Fruit fly (Drosophila melanogaster) whole organism, embryonic: ENCODE results near the gene BckdhA.
A peak's percentile ranks its signal among the peaks of the same experiment; 100 is the strongest.

ENCODE experiments used
- ATbp ChIP-seq: fragments of 200-800 bp; sonication (Bioruptor generic); optimal IDR thresholded peaks from 2 replicates; lab custom pipeline; 2017; ENCODE audit warnings: missing biosample characterization, mild to moderate bottlenecking, missing genetic modification characterization, missing genetic modification reagents
- Abd-B ChIP-seq: fragments of 200-800 bp; sonication (Bioruptor generic); optimal IDR thresholded peaks from 2 replicates; lab custom pipeline; 2018; ENCODE audit warnings: missing biosample characterization, mild to moderate bottlenecking, missing genetic modification characterization, moderate library complexity
- B-H2 ChIP-seq: fragments of 200-800 bp; sonication (Bioruptor generic); optimal IDR thresholded peaks from 2 replicates; lab custom pipeline; 2018; ENCODE audit warnings: missing biosample characterization, mild to moderate bottlenecking, missing genetic modification characterization
- CG10431 ChIP-seq: fragments of 200-800 bp; sonication (Bioruptor generic); optimal IDR thresholded peaks from 3 replicates; lab custom pipeline; 2018; ENCODE audit warnings: missing biosample characterization, mild to moderate bottlenecking, missing genetic modification characterization
- CG10565 ChIP-seq: fragments of 200-800 bp; sonication (Bioruptor generic); optimal IDR thresholded peaks from 3 replicates; lab custom pipeline; 2016; ENCODE audit warnings: missing biosample characterization, mild to moderate bottlenecking, missing genetic modification characterization
- CG11085 ChIP-seq: fragments of 200-800 bp; sonication (Bioruptor generic); IDR thresholded peaks from 2 replicates; pipeline ENCODE4 v1.3.6; 2022; ENCODE audit warnings: missing biosample characterization, missing genetic modification characterization
- CG11695 ChIP-seq: fragments of 200-800 bp; sonication (Bioruptor generic); IDR thresholded peaks from 3 replicates; pipeline ENCODE4 v1.3.6; 2022; ENCODE audit warnings: missing biosample characterization, missing genetic modification characterization
- CG11723 ChIP-seq: fragments of 200-800 bp; sonication (Bioruptor generic); optimal IDR thresholded peaks from 2 replicates; lab custom pipeline; 2017; ENCODE audit warnings: missing biosample characterization, mild to moderate bottlenecking, missing genetic modification characterization
- CG12071 ChIP-seq: fragments of 200-800 bp; sonication (Bioruptor generic); optimal IDR thresholded peaks from 3 replicates; lab custom pipeline; 2018; ENCODE audit warnings: missing biosample characterization, mild to moderate bottlenecking, missing genetic modification characterization
- CG12155 ChIP-seq: fragments of 200-800 bp; sonication (Bioruptor generic); optimal IDR thresholded peaks from 3 replicates; lab custom pipeline; 2016; ENCODE audit warnings: missing biosample characterization, missing genetic modification characterization
- CG12219 ChIP-seq: fragments of 200-800 bp; sonication (Bioruptor generic); optimal IDR thresholded peaks from 3 replicates; lab custom pipeline; 2018; ENCODE audit warnings: missing biosample characterization, mild to moderate bottlenecking, missing genetic modification characterization
- CG12942 ChIP-seq: fragments of 200-800 bp; sonication (Bioruptor generic); optimal IDR thresholded peaks from 3 replicates; lab custom pipeline; 2016; ENCODE audit warnings: missing biosample characterization, missing genetic modification characterization
- CG14050 ChIP-seq: fragments of 200-800 bp; sonication (Bioruptor generic); IDR thresholded peaks from 3 replicates; pipeline ENCODE4 v1.3.6; 2022; ENCODE audit warnings: missing biosample characterization, missing genetic modification characterization
- CG15011 ChIP-seq: fragments of 200-800 bp; sonication (Bioruptor generic); optimal IDR thresholded peaks from 3 replicates; lab custom pipeline; 2018; ENCODE audit warnings: missing biosample characterization, mild to moderate bottlenecking, missing genetic modification characterization
- CG2889 ChIP-seq: fragments of 200-800 bp; sonication (Bioruptor generic); IDR thresholded peaks from 3 replicates; pipeline ENCODE4 v1.3.6; 2022; ENCODE audit warnings: missing biosample characterization, missing genetic modification characterization
- CG33557 ChIP-seq: fragments of 200-800 bp; sonication (Bioruptor generic); optimal IDR thresholded peaks from 2 replicates; lab custom pipeline; 2019; ENCODE audit warnings: missing biosample characterization, mild to moderate bottlenecking, missing genetic modification characterization, moderate library complexity
- CG4707 ChIP-seq: fragments of 200-800 bp; sonication (Bioruptor generic); optimal IDR thresholded peaks from 2 replicates; lab custom pipeline; 2018; ENCODE audit warnings: missing biosample characterization, mild to moderate bottlenecking, missing genetic modification characterization, moderate library complexity
- CG7963 ChIP-seq: fragments of 200-800 bp; sonication (Bioruptor generic); IDR thresholded peaks from 3 replicates; pipeline ENCODE4 v1.3.6; 2022; ENCODE audit warnings: missing biosample characterization, missing genetic modification characterization; ENCODE audit not compliant: partially characterized antibody
- CG8944 ChIP-seq: fragments of 200-800 bp; sonication (Bioruptor generic); optimal IDR thresholded peaks from 3 replicates; lab custom pipeline; 2016; ENCODE audit warnings: missing biosample characterization, missing genetic modification characterization
- Gug ChIP-seq: fragments of 200-800 bp; sonication (Bioruptor generic); IDR thresholded peaks from 4 replicates; pipeline ENCODE4 v1.3.6; 2022; ENCODE audit warnings: missing biosample characterization, missing genetic modification characterization
- H2.0 ChIP-seq: fragments of 200-800 bp; sonication (Bioruptor generic); IDR thresholded peaks from 2 replicates; pipeline ENCODE4 v1.3.6; 2022; ENCODE audit warnings: missing biosample characterization, missing genetic modification characterization
- Hmx ChIP-seq: fragments of 200-800 bp; sonication (Bioruptor generic); optimal IDR thresholded peaks from 2 replicates; lab custom pipeline; 2016; ENCODE audit warnings: missing biosample characterization, missing genetic modification characterization
- Kr ChIP-seq: fragments of 200-800 bp; sonication (Bioruptor generic); optimal IDR thresholded peaks from 2 replicates; lab custom pipeline; 2017; ENCODE audit warnings: missing biosample characterization, mild to moderate bottlenecking, missing genetic modification characterization
- Max ChIP-seq: fragments of 200-800 bp; sonication (Bioruptor generic); optimal IDR thresholded peaks from 2 replicates; lab custom pipeline; 2016; ENCODE audit warnings: missing biosample characterization, mild to moderate bottlenecking, missing genetic modification characterization
- Med ChIP-seq: fragments of 200-800 bp; sonication (Bioruptor generic); peaks from one replicate; lab custom pipeline; 2016; ENCODE audit warnings: missing biosample characterization, missing genetic modification characterization, mild to moderate bottlenecking, inconsistent platforms, moderate library complexity
- Nf-YC ChIP-seq: fragments of 200-800 bp; optimal IDR thresholded peaks from 3 replicates; lab custom pipeline; 2019; ENCODE audit warnings: missing biosample characterization, mild to moderate bottlenecking, missing genetic modification characterization, moderate library complexity
- bbx ChIP-seq: fragments of 200-800 bp; sonication (Bioruptor generic); IDR thresholded peaks from 2 replicates; pipeline ENCODE4 v1.3.6; 2022; ENCODE audit warnings: missing biosample characterization, missing genetic modification characterization; ENCODE audit not compliant: partially characterized antibody
- chm ChIP-seq: fragments of 200-800 bp; sonication (Bioruptor generic); IDR thresholded peaks from 2 replicates; pipeline ENCODE4 v1.3.6; 2022; ENCODE audit warnings: missing biosample characterization, missing genetic modification characterization
- ci ChIP-seq: fragments of 200-800 bp; sonication (Bioruptor generic); IDR thresholded peaks from 3 replicates; pipeline ENCODE4 v1.3.6; 2022; ENCODE audit warnings: missing biosample characterization, missing genetic modification characterization
- dan ChIP-seq: fragments of 200-800 bp; sonication (Bioruptor generic); IDR thresholded peaks from 2 replicates; pipeline ENCODE4 v1.3.6; 2022; ENCODE audit warnings: missing biosample characterization, missing genetic modification characterization
- dmrt99B ChIP-seq: fragments of 200-800 bp; sonication (Bioruptor generic); optimal IDR thresholded peaks from 2 replicates; lab custom pipeline; 2018; ENCODE audit warnings: missing biosample characterization, mild to moderate bottlenecking, missing genetic modification characterization, moderate library complexity
- dysf ChIP-seq: fragments of 200-800 bp; sonication (Bioruptor generic); IDR thresholded peaks from 3 replicates; pipeline ENCODE4 v1.3.6; 2022; ENCODE audit warnings: missing biosample characterization, missing genetic modification characterization
- fru ChIP-seq: fragments of >200 bp; optimal IDR thresholded peaks from 2 replicates; lab custom pipeline; 2017
- gfzf ChIP-seq: fragments of 200-800 bp; sonication (Bioruptor generic); optimal IDR thresholded peaks from 2 replicates; lab custom pipeline; 2016; ENCODE audit warnings: missing biosample characterization, mild to moderate bottlenecking, missing genetic modification characterization, moderate library complexity
- gt ChIP-seq: fragments of 200-800 bp; sonication (Bioruptor generic); IDR thresholded peaks from 2 replicates; pipeline ENCODE4 v1.3.6; 2022; ENCODE audit warnings: missing biosample characterization, missing genetic modification characterization
- hbn ChIP-seq: fragments of 200-800 bp; sonication (Bioruptor generic); IDR thresholded peaks from 2 replicates; pipeline ENCODE4 v1.3.6; 2022; ENCODE audit warnings: missing biosample characterization, missing genetic modification characterization; ENCODE audit not compliant: partially characterized antibody
- hth ChIP-seq: fragments of >200 bp; optimal IDR thresholded peaks from 2 replicates; lab custom pipeline; 2017; ENCODE audit warnings: inconsistent platforms
- lbe ChIP-seq: fragments of 200-800 bp; sonication (Bioruptor generic); optimal IDR thresholded peaks from 2 replicates; lab custom pipeline; 2016; ENCODE audit warnings: missing biosample characterization, mild to moderate bottlenecking, missing genetic modification characterization
- nmo ChIP-seq: fragments of 200-800 bp; sonication (Bioruptor generic); optimal IDR thresholded peaks from 2 replicates; lab custom pipeline; 2018; ENCODE audit warnings: missing biosample characterization, mild to moderate bottlenecking, missing genetic modification characterization, moderate library complexity
- pan ChIP-seq, 4 experiments: fragments of >200 bp in 3 of 4; fragments of 200-800 bp in 1 of 4; sonication (Bioruptor generic) in 1 of 4; optimal IDR thresholded peaks in 3 of 4; IDR thresholded peaks in 1 of 4; 2 replicates each; pipeline versions ENCODE4 v1.3.6 to Lab custom; 2017 to 2022; ENCODE audit warnings: missing biosample characterization in 2 of 4, missing genetic modification characterization in 2 of 4, mixed read lengths in 1 of 4
- pb ChIP-seq: fragments of 200-800 bp; sonication (Bioruptor generic); optimal IDR thresholded peaks from 3 replicates; lab custom pipeline; 2016; ENCODE audit warnings: missing biosample characterization, missing genetic modification characterization
- slbo ChIP-seq: fragments of 200-800 bp; sonication (Bioruptor generic); IDR thresholded peaks from 2 replicates; pipeline ENCODE4 v1.3.6; 2022; ENCODE audit warnings: missing biosample characterization, missing genetic modification characterization
- ssp ChIP-seq: fragments of 200-800 bp; sonication (Bioruptor generic); IDR thresholded peaks from 2 replicates; pipeline ENCODE4 v1.3.6; 2022; ENCODE audit warnings: missing biosample characterization, missing genetic modification characterization
- tio ChIP-seq: fragments of 200-800 bp; sonication (Bioruptor generic); optimal IDR thresholded peaks from 2 replicates; lab custom pipeline; 2017; ENCODE audit warnings: missing biosample characterization, missing genetic modification characterization, inconsistent platforms
- trem ChIP-seq: fragments of 200-800 bp; optimal IDR thresholded peaks from 3 replicates; lab custom pipeline; 2019; ENCODE audit warnings: missing biosample characterization, mild to moderate bottlenecking, missing genetic modification characterization, moderate library complexity
- tup ChIP-seq: fragments of 200-800 bp; sonication (Bioruptor generic); optimal IDR thresholded peaks from 2 replicates; lab custom pipeline; 2016; ENCODE audit warnings: missing biosample characterization, mild to moderate bottlenecking, missing genetic modification characterization, moderate library complexity
- vfl ChIP-seq: fragments of 200-800 bp; sonication (Bioruptor generic); optimal IDR thresholded peaks from 2 replicates; lab custom pipeline; 2016; ENCODE audit warnings: missing biosample characterization, missing genetic modification characterization
- vnd ChIP-seq: fragments of 200-800 bp; sonication (Bioruptor generic); IDR thresholded peaks from 3 replicates; pipeline ENCODE4 v1.3.6; 2022; ENCODE audit warnings: missing biosample characterization, missing genetic modification characterization; ENCODE audit not compliant: partially characterized antibody
- zf30C ChIP-seq: fragments of 200-800 bp; sonication (Bioruptor generic); optimal IDR thresholded peaks from 3 replicates; lab custom pipeline; 2018; ENCODE audit warnings: missing biosample characterization, mild to moderate bottlenecking, missing genetic modification characterization

BckdhA gene

DNA sequence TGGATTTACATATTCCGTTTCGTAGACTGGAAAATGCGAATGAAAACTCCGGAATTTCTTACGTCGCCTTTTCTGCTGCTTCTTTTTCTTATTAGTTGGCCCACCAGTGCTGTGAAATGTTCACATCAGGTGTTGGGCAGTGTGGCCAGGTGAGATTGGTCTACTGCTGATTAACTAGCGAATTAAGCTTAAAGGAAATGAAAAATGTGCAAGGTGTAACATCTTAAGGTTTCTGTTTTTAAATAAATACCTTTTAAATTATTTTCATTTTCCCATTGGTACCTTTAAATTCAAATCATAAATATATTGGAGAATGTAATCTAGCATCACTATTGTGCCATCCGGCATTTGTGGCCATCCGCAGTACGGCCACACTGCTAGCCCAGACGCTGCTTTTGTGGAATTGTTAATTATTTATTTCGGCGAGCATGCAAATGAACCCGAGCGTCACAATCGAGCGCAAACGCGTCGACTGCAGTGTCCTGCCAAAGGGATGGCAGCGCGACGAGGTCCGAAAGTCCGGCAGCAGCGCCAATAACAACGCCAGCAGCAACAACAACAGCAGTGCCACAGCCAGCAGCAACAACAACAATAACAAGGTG is 3.9 kb downstream of the BckdhA start, which contains the start of the genes AP-1mu and MBD-like (continued):
- TF ChIP-seq Med (GFP tag; lab: Kevin White, UChicago) (peak; percentile 94), ci (GFP tag; lab: Robert Waterston, UW) (0 out of 3 replicates have a peak, but pooled peaks have one; percentile 41), CG14050 (GFP tag; lab: Robert Waterston, UW) (no peak), CG8944 (peak; percentile 63), CG7963 (GFP tag; lab: Robert Waterston, UW) (no peak), H2.0 (peak; percentile 47; the same call in 1 of the 2 replicates), CG2889 (GFP tag; lab: Robert Waterston, UW) (0 out of 3 replicates have a peak, but pooled peaks have one; percentile 52), CG12155 (GFP tag; lab: Kevin White, UChicago) (peak; percentile 74), Kr (GFP tag; lab: Kevin White, UChicago) (no peak), hbn (GFP tag; lab: Robert Waterston, UW) (peak; percentile 49), slbo (GFP tag; lab: Robert Waterston, UW) (peak; percentile 80), Hmx (GFP tag; lab: Kevin White, UChicago) (peak; percentile 27), gfzf (GFP tag; lab: Kevin White, UChicago) (peak; percentile 89), fru (lab: Kevin White, UChicago) (no peak), CG11723 (GFP tag; lab: Kevin White, UChicago) (peak; percentile 15), pan (optimal IDR thresholded peaks at IDR 0.05; lab: Kevin White, UChicago) (no peak), pan (GFP tag; optimal IDR thresholded peaks at IDR 0.05 in 1 of 2, IDR thresholded peaks at IDR 0.05 in 1 of 2) (peak in 1 of 2 experiments; percentile 56), tio (no peak), Max (GFP tag; lab: Kevin White, UChicago) (peak; percentile 76), ssp (GFP tag; lab: Robert Waterston, UW) (peak; percentile 35; the same call in 1 of the 2 replicates), dysf (GFP tag; lab: Robert Waterston, UW) (peak; percentile 63; the same call in 1 of the 3 replicates), ATbp (GFP tag; lab: Kevin White, UChicago) (no peak), CG15011 (GFP tag; lab: Kevin White, UChicago) (no peak), CG11695 (no peak), CG4707 (GFP tag; lab: Kevin White, UChicago) (no peak), CG10431 (peak; percentile 3), lbe (GFP tag; lab: Kevin White, UChicago) (peak; percentile 60), hth (lab: Kevin White, UChicago) (no peak), vnd (GFP tag; lab: Robert Waterston, UW) (no peak), tup (peak; percentile 58), CG12942 (GFP tag; lab: Kevin White, UChicago) (peak; percentile 61), B-H2 (GFP tag; lab: Kevin White, UChicago) (peak; percentile 71), gt (GFP tag; lab: Robert Waterston, UW) (0 out of 2 replicates have a peak, but pooled peaks have one; percentile 14), bbx (GFP tag; lab: Robert Waterston, UW) (no peak; the same call in 1 of the 2 replicates), pb (GFP tag; lab: Kevin White, UChicago) (peak; percentile 9), trem (tag; lab: Kevin White, UChicago) (peak; percentile 80), dmrt99B (tag; lab: Kevin White, UChicago) (no peak), vfl (GFP tag; lab: Kevin White, UChicago) (peak; percentile 22), CG11085 (GFP tag; lab: Robert Waterston, UW) (no peak), dan (GFP tag; lab: Robert Waterston, UW) (0 out of 2 replicates have a peak, but pooled peaks have one; percentile 16), chm (0 out of 2 replicates have a peak, but pooled peaks have one; percentile 34), CG12219 (GFP tag; lab: Kevin White, UChicago) (no peak), Nf-YC (tag; lab: Kevin White, UChicago) (peak; percentile 62), CG10565 (no peak), Abd-B (GFP tag; lab: Kevin White, UChicago) (peak; percentile 73), CG12071 (GFP tag; lab: Kevin White, UChicago) (no peak), zf30C (GFP tag; lab: Kevin White, UChicago) (no peak), CG33557 (peak; percentile 53), nmo (GFP tag; lab: Kevin White, UChicago) (peak; percentile 74), Gug (GFP tag; lab: Robert Waterston, UW) (peak; percentile 61; the same call in 3 of the 4 replicates)
